Worm (Caenorhabditis elegans): ENCODE data around the gene clec-205.
A peak's percentile ranks its signal among the peaks of the same experiment; 100 is the strongest.

clec-205 gene

ce11 chrV:1760682-1761081, at the start of gene clec-205:
Gene clec-205, plus strand, starts transcription at chrV:1760893.
- TF ChIP-seq tbx-2 (tag; optimal IDR thresholded peaks at IDR 0.05) (no peak), elt-2 (tag; optimal IDR thresholded peaks at IDR 0.05) (peak; percentile 60)

- TF ChIP-seq ztf-11 (tag; optimal IDR thresholded peaks at IDR 0.05) (no peak), ceh-28 (tag; optimal IDR thresholded peaks at IDR 0.05) (no peak), elt-1 (tag; optimal IDR thresholded peaks at IDR 0.05) (no peak), elt-2 (tag; optimal IDR thresholded peaks at IDR 0.05) (no peak), eor-1 (tag; optimal IDR thresholded peaks at IDR 0.05) (no peak), unc-62 (GFP tag; optimal IDR thresholded peaks at IDR 0.05) (no peak), nhr-77 (tag; optimal IDR thresholded peaks at IDR 0.05) (no peak), tbx-2 (tag; optimal IDR thresholded peaks at IDR 0.05) (no peak), nhr-67 (tag; optimal IDR thresholded peaks at IDR 0.05) (no peak), skn-1 (tag; optimal IDR thresholded peaks at IDR 0.05) (no peak), egl-27 (tag; optimal IDR thresholded peaks at IDR 0.05) (no peak), ama-1 (optimal IDR thresholded peaks at IDR 0.05) (no peak), nhr-25 (tag; optimal IDR thresholded peaks at IDR 0.05) (no peak), nhr-12 (tag; optimal IDR thresholded peaks at IDR 0.05) (no peak)
Measured at ce11 chrV:1710909-1711308, 49.8 kb upstream of the clec-205 start, which contains the start of gene srw-100. Gene srw-100, plus strand, starts transcription at chrV:1711209.

ce11 chrV:1716892-1717291, 43.8 kb upstream of the clec-205 start, which contains the start of gene srw-103:
Gene srw-103, plus strand, starts transcription at chrV:1717192.
- no peak for TF ChIP-seq ceh-9 (tag; optimal IDR thresholded peaks at IDR 0.05)
- TF ChIP-seq nhr-12 (tag; optimal IDR thresholded peaks at IDR 0.05) = no peak
- no peak for TF ChIP-seq mdl-1 (tag; optimal IDR thresholded peaks at IDR 0.05)
- no peak for TF ChIP-seq aly-2 (tag; optimal IDR thresholded peaks at IDR 0.05)
- TF ChIP-seq fos-1 (tag; optimal IDR thresholded peaks at IDR 0.05) = no peak
- TF ChIP-seq snpc-4 (tag; optimal IDR thresholded peaks at IDR 0.05) = no peak

ce11 chrV:1718232-1718631, 42.5 kb upstream of the clec-205 start:
- TF ChIP-seq fkh-10 (GFP tag; optimal IDR thresholded peaks at IDR 0.05) (no peak), ceh-82 (tag; optimal IDR thresholded peaks at IDR 0.05) (no peak), ceh-28 (tag; optimal IDR thresholded peaks at IDR 0.05) (no peak), eor-1 (tag; optimal IDR thresholded peaks at IDR 0.05) (no peak), tbx-2 (tag; optimal IDR thresholded peaks at IDR 0.05) (no peak), daf-12 (tag; optimal IDR thresholded peaks at IDR 0.05) (no peak), snpc-4 (tag; optimal IDR thresholded peaks at IDR 0.05) (no peak), nhr-77 (tag; optimal IDR thresholded peaks at IDR 0.05) (no peak), hmg-11 (tag; optimal IDR thresholded peaks at IDR 0.05) (no peak), nhr-43 (tag; optimal IDR thresholded peaks at IDR 0.05; ENCODE audit: poor library complexity, severe bottlenecking) (no peak), unc-62 (GFP tag; optimal IDR thresholded peaks at IDR 0.05) (no peak), nfya-1 (tag; optimal IDR thresholded peaks at IDR 0.05; ENCODE audit: insufficient read depth) (no peak)

ce11 chrV:1719927-1720326, 40.8 kb upstream of the clec-205 start, which contains the start of gene srw-102:
Gene srw-102, plus strand, starts transcription at chrV:1720227.
- no peak for TF ChIP-seq pha-4 (tag; optimal IDR thresholded peaks at IDR 0.05)
- no peak for TF ChIP-seq nfya-1 (tag; optimal IDR thresholded peaks at IDR 0.05; ENCODE audit: insufficient read depth)
- no peak for TF ChIP-seq tbx-2 (tag; optimal IDR thresholded peaks at IDR 0.05)
- no peak for TF ChIP-seq nhr-76 (tag; optimal IDR thresholded peaks at IDR 0.05)
- TF ChIP-seq unc-39 (tag; optimal IDR thresholded peaks at IDR 0.05) = no peak
- TF ChIP-seq fkh-10 (GFP tag; optimal IDR thresholded peaks at IDR 0.05) = no peak
- no peak for TF ChIP-seq ztf-4 (tag; optimal IDR thresholded peaks at IDR 0.05)
- TF ChIP-seq ama-1 (optimal IDR thresholded peaks at IDR 0.05) = no peak
- no peak for TF ChIP-seq nhr-23 (tag; optimal IDR thresholded peaks at IDR 0.05)
- no peak for TF ChIP-seq ZK546.5 (tag; optimal IDR thresholded peaks at IDR 0.05)
- TF ChIP-seq R02D3.7 (tag; optimal IDR thresholded peaks at IDR 0.05) = no peak
- TF ChIP-seq elt-1 (tag; optimal IDR thresholded peaks at IDR 0.05) = no peak
- TF ChIP-seq fos-1 (tag; optimal IDR thresholded peaks at IDR 0.05) = no peak
- no peak for TF ChIP-seq ceh-28 (tag; optimal IDR thresholded peaks at IDR 0.05)
- TF ChIP-seq jun-1 (tag; optimal IDR thresholded peaks at IDR 0.05) = no peak

- TF ChIP-seq ZK546.5 (tag; optimal IDR thresholded peaks at IDR 0.05) (no peak), nhr-28 (tag; optimal IDR thresholded peaks at IDR 0.05) (no peak), nhr-11 (tag; optimal IDR thresholded peaks at IDR 0.05) (no peak), lin-15B (tag; optimal IDR thresholded peaks at IDR 0.05) (no peak), pqm-1 (tag; optimal IDR thresholded peaks at IDR 0.05) (no peak), daf-12 (tag; optimal IDR thresholded peaks at IDR 0.05) (no peak), nhr-25 (tag; optimal IDR thresholded peaks at IDR 0.05) (no peak)
Measured at ce11 chrV:1721966-1722365, 38.7 kb upstream of the clec-205 start, which contains the start of gene srw-101. Gene srw-101, plus strand, starts transcription at chrV:1722266.

Measured in whole organism, L3 larva.